Fruit fly (Drosophila melanogaster): ENCODE data around the gene senju.

DNA sequence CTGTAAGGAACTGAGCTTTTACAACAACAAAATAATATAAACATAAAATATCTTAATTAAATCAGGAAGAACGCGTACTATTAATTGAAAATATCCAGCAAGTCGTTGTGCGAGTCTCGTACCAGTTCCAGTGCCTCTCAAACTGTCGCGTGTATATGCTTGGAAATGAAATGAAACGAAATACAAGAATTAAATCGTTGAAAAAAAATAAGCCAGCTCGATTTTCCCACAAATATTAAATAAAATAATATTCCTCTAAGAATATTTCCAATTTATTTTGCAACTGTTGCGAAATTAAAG is 22.9 kb upstream of the senju start:
- no peak for TF ChIP-seq CG32121 (GFP tag; IDR thresholded peaks at IDR 0.05)
- no peak for TF ChIP-seq D1 (tag; optimal IDR thresholded peaks at IDR 0.05)
- no peak for TF ChIP-seq gl (tag; optimal IDR thresholded peaks at IDR 0.05)
- TF ChIP-seq CG10348 (GFP tag; IDR thresholded peaks at IDR 0.05), result no peak
